Worm (Caenorhabditis elegans) whole organism, midembryonic: ENCODE measurements around the gene fbxc-26.

ENCODE experiments used
- T22C8.4 ChIP-seq: fragments of 200-800 bp; sonication (Bioruptor generic); IDR thresholded peaks from 2 replicates; pipeline ENCODE4 v1.3.6; 2022; ENCODE audit warnings: missing genetic modification characterization, missing compliant biosample characterization
- cog-1 ChIP-seq: sonication (generic microtip); optimal IDR thresholded peaks from 2 replicates; lab custom pipeline; 2016; ENCODE audit warnings: missing genetic modification characterization, missing compliant biosample characterization
- flt-1 ChIP-seq: fragments of 200-800 bp; sonication (Bioruptor generic); IDR thresholded peaks from 2 replicates; pipeline ENCODE4 v1.3.6; 2022; ENCODE audit warnings: missing genetic modification characterization, missing compliant biosample characterization
- klf-2 ChIP-seq: fragments of 200-800 bp; sonication (Bioruptor generic); conservative IDR thresholded peaks from 2 replicates; pipeline ENCODE4 v1.3.6; 2022; ENCODE audit warnings: missing genetic modification reagents, missing genetic modification characterization, missing compliant biosample characterization
- med-1 ChIP-seq: sonication (generic microtip); optimal IDR thresholded peaks from 2 replicates; lab custom pipeline; 2017; ENCODE audit warnings: missing genetic modification characterization, mild to moderate bottlenecking, missing compliant biosample characterization, antibody characterized with exemption, missing genetic modification reagents; ENCODE audit not compliant: insufficient read depth
- tab-1 ChIP-seq: fragments of 200-800 bp; sonication (Bioruptor generic); IDR thresholded peaks from 2 replicates; pipeline ENCODE4 v1.3.6; 2022; ENCODE audit warnings: missing genetic modification characterization, missing compliant biosample characterization

- TF ChIP-seq flt-1 (GFP tag; lab: Robert Waterston, UW) (no peak), T22C8.4 (no peak), med-1 (no peak), tab-1 (GFP tag; lab: Robert Waterston, UW) (no peak), klf-2 (GFP tag; lab: Robert Waterston, UW) (no peak), cog-1 (no peak)
Measured at ce11 chrII:1728253-1728652, 33.8 kb upstream of the fbxc-26 start, which contains the start of gene btb-9.
